Fruit fly (Drosophila melanogaster): ENCODE measurements around the gene CG13693.

Gene CG13693

dm6 chr2L:249048-249825, 16.9 kb downstream of the CG13693 start (continued):
- no peak for TF ChIP-seq wor (GFP tag; IDR thresholded peaks at IDR 0.05)
- TF ChIP-seq kah (GFP tag; optimal IDR thresholded peaks at IDR 0.05), result peak; percentile 7
- TF ChIP-seq trem (tag; optimal IDR thresholded peaks at IDR 0.05), result peak; percentile 18
- TF ChIP-seq MESR4 (GFP tag; optimal IDR thresholded peaks at IDR 0.05), result no peak
- TF ChIP-seq CG42726 (GFP tag; IDR thresholded peaks at IDR 0.05; ENCODE audit: partially characterized antibody), result no peak
- no peak for TF ChIP-seq C15 (GFP tag; IDR thresholded peaks at IDR 0.05)
- no peak for TF ChIP-seq Optix (GFP tag; IDR thresholded peaks at IDR 0.05)
- no peak for TF ChIP-seq Neu2 (GFP tag; optimal IDR thresholded peaks at IDR 0.05; ENCODE audit: borderline replicate concordance)
- no peak for TF ChIP-seq ems (GFP tag; optimal IDR thresholded peaks at IDR 0.05)
- TF ChIP-seq bowl (GFP tag; IDR thresholded peaks at IDR 0.05), result no peak
- no peak for TF ChIP-seq CG10565 (GFP tag; optimal IDR thresholded peaks at IDR 0.05)
- TF ChIP-seq Fer1 (GFP tag; optimal IDR thresholded peaks at IDR 0.05), result peak; percentile 18
- no peak for TF ChIP-seq CG11560 (tag; IDR thresholded peaks at IDR 0.05)
- TF ChIP-seq tup (GFP tag; optimal IDR thresholded peaks at IDR 0.05), result no peak
- TF ChIP-seq CG7963 (GFP tag; IDR thresholded peaks at IDR 0.05; ENCODE audit: partially characterized antibody), result no peak
- TF ChIP-seq CG1024 (GFP tag; IDR thresholded peaks at IDR 0.05), result no peak
- no peak for TF ChIP-seq CG3838 (GFP tag; optimal IDR thresholded peaks at IDR 0.05)
- TF ChIP-seq CG32532 (GFP tag; IDR thresholded peaks at IDR 0.05), result peak; percentile 31; the same call in 1 of the 2 replicates
- no peak for TF ChIP-seq CG13424 (tag; optimal IDR thresholded peaks at IDR 0.05)
- TF ChIP-seq jigr1 (GFP tag; IDR thresholded peaks at IDR 0.05), result no peak
- TF ChIP-seq odd (GFP tag; optimal IDR thresholded peaks at IDR 0.05), result no peak
- no peak for TF ChIP-seq Mes4 (GFP tag; optimal IDR thresholded peaks at IDR 0.05)
- no peak for TF ChIP-seq CG6272 (GFP tag; IDR thresholded peaks at IDR 0.05)
- no peak for TF ChIP-seq da (GFP tag; optimal IDR thresholded peaks at IDR 0.05)
- no peak for TF ChIP-seq D (optimal IDR thresholded peaks at IDR 0.05)
- peak; percentile 14 for TF ChIP-seq D (GFP tag; optimal IDR thresholded peaks at IDR 0.05)
- TF ChIP-seq ab (GFP tag; optimal IDR thresholded peaks at IDR 0.05), result no peak
- TF ChIP-seq esg (GFP tag; conservative IDR thresholded peaks at IDR 0.05), result no peak
- TF ChIP-seq CG3065 (GFP tag; optimal IDR thresholded peaks at IDR 0.05), result no peak
- no peak for TF ChIP-seq CG5180 (GFP tag; optimal IDR thresholded peaks at IDR 0.05)
- no peak for TF ChIP-seq CG13123 (GFP tag; optimal IDR thresholded peaks at IDR 0.05)
- no peak for TF ChIP-seq br (optimal IDR thresholded peaks at IDR 0.05)
- no peak for TF ChIP-seq phol (tag; optimal IDR thresholded peaks at IDR 0.05)
- no peak; the same call in 1 of the 2 replicates for TF ChIP-seq CG32767 (GFP tag; IDR thresholded peaks at IDR 0.05)
- peak; percentile 32 for TF ChIP-seq Ets65A (GFP tag)
- TF ChIP-seq ase (GFP tag; IDR thresholded peaks at IDR 0.05), result no peak
- TF ChIP-seq Bdp1 (GFP tag; optimal IDR thresholded peaks at IDR 0.05), result no peak
- TF ChIP-seq MTF-1 (GFP tag; optimal IDR thresholded peaks at IDR 0.05; ENCODE audit: borderline replicate concordance), result no peak
- TF ChIP-seq Taf1 (GFP tag; IDR thresholded peaks at IDR 0.05), result no peak
- no peak for TF ChIP-seq Opbp (GFP tag; IDR thresholded peaks at IDR 0.05; ENCODE audit: partially characterized antibody)
- TF ChIP-seq Ssrp (tag; optimal IDR thresholded peaks at IDR 0.05), result no peak
- TF ChIP-seq Lpt (GFP tag; optimal IDR thresholded peaks at IDR 0.05), result no peak
- no peak; the same call in 2 of the 3 replicates for TF ChIP-seq CG34422 (GFP tag; IDR thresholded peaks at IDR 0.05)
- TF ChIP-seq ato (GFP tag; IDR thresholded peaks at IDR 0.05; ENCODE audit: partially characterized antibody), result no peak
- no peak for TF ChIP-seq knrl (GFP tag; IDR thresholded peaks at IDR 0.05; ENCODE audit: partially characterized antibody)
- TF ChIP-seq CG6813 (GFP tag; optimal IDR thresholded peaks at IDR 0.05), result no peak
- peak; percentile 6 for TF ChIP-seq nmo (GFP tag; optimal IDR thresholded peaks at IDR 0.05)
- no peak for TF ChIP-seq salm (tag; optimal IDR thresholded peaks at IDR 0.05)
- TF ChIP-seq nerfin-1 (tag; optimal IDR thresholded peaks at IDR 0.05), result peak; percentile 3
- TF ChIP-seq CG14050 (GFP tag; IDR thresholded peaks at IDR 0.05), result no peak
- no peak for TF ChIP-seq HmgZ (tag; optimal IDR thresholded peaks at IDR 0.05)

Data from whole organism, embryonic.